Worm (Caenorhabditis elegans) whole organism, late embryonic: ENCODE data around the gene C43F9.5.

Experiments used
- C08G9.2 ChIP-seq: sonication (generic microtip); optimal IDR thresholded peaks from 2 replicates; lab custom pipeline; 2016; ENCODE audit warnings: mild to moderate bottlenecking, missing genetic modification characterization, moderate library complexity, missing compliant biosample characterization
- C38D4.7 ChIP-seq: fragments of 200-800 bp; sonication (Bioruptor generic); optimal IDR thresholded peaks from 2 replicates; lab custom pipeline; 2018; ENCODE audit warnings: mild to moderate bottlenecking, missing genetic modification characterization, moderate library complexity, missing compliant biosample characterization
- F13H6.1 ChIP-seq: sonication (generic microtip); optimal IDR thresholded peaks from 2 replicates; lab custom pipeline; 2016; ENCODE audit warnings: missing genetic modification characterization, missing compliant biosample characterization
- K02D7.2 ChIP-seq: sonication (generic microtip); optimal IDR thresholded peaks from 2 replicates; lab custom pipeline; 2017; ENCODE audit warnings: mild to moderate bottlenecking, missing genetic modification characterization, missing compliant biosample characterization
- T23F11.4 ChIP-seq: fragments of 200-800 bp; sonication (Bioruptor generic); optimal IDR thresholded peaks from 2 replicates; lab custom pipeline; 2018; ENCODE audit warnings: mild to moderate bottlenecking, missing genetic modification characterization, missing compliant biosample characterization
- Y22D7AL.16 ChIP-seq: sonication (generic microtip); optimal IDR thresholded peaks from 2 replicates; lab custom pipeline; 2016; ENCODE audit warnings: missing genetic modification characterization, missing compliant biosample characterization
- ahr-1 ChIP-seq: sonication (generic microtip); optimal IDR thresholded peaks from 2 replicates; lab custom pipeline; 2016; ENCODE audit warnings: missing genetic modification characterization, missing compliant biosample characterization
- ceh-2 ChIP-seq: sonication (generic microtip); optimal IDR thresholded peaks from 2 replicates; lab custom pipeline; 2016; ENCODE audit warnings: missing genotype, missing genetic modification characterization, missing compliant biosample characterization
- ceh-30 ChIP-seq: fragments of 150-350 bp; optimal IDR thresholded peaks from 2 replicates; lab custom pipeline; 2014; ENCODE audit warnings: missing biosample characterization, missing genetic modification characterization
- ceh-34 ChIP-seq: sonication (generic microtip); optimal IDR thresholded peaks from 2 replicates; lab custom pipeline; 2016; ENCODE audit warnings: mild to moderate bottlenecking, missing genetic modification characterization, missing compliant biosample characterization
- ceh-45 ChIP-seq: fragments of 200-800 bp; sonication (Bioruptor generic); IDR thresholded peaks from 2 replicates; pipeline ENCODE4 v1.3.6; 2022; ENCODE audit warnings: missing genetic modification reagents, missing genetic modification characterization, missing compliant biosample characterization
- ceh-6 ChIP-seq: fragments of 200-800 bp; sonication (Bioruptor generic); optimal IDR thresholded peaks from 2 replicates; lab custom pipeline; 2018; ENCODE audit warnings: mild to moderate bottlenecking, missing genetic modification characterization, missing compliant biosample characterization
- che-1 ChIP-seq: sonication (generic microtip); optimal IDR thresholded peaks from 2 replicates; lab custom pipeline; 2016; ENCODE audit warnings: mild to moderate bottlenecking, missing genetic modification characterization, missing compliant biosample characterization
- dmd-4 ChIP-seq: sonication (generic microtip); optimal IDR thresholded peaks from 2 replicates; lab custom pipeline; 2016; ENCODE audit warnings: borderline replicate concordance, missing genetic modification characterization, missing compliant biosample characterization
- dve-1 ChIP-seq: sonication (generic microtip); optimal IDR thresholded peaks from 2 replicates; lab custom pipeline; 2017; ENCODE audit warnings: antibody characterized with exemption, mild to moderate bottlenecking, missing genetic modification characterization, missing compliant biosample characterization
- elt-2 ChIP-seq: sonication (generic microtip); optimal IDR thresholded peaks from 2 replicates; lab custom pipeline; 2016; ENCODE audit warnings: missing genetic modification reagents, missing genetic modification characterization, missing compliant biosample characterization
- ets-4 ChIP-seq: sonication (generic microtip); optimal IDR thresholded peaks from 2 replicates; lab custom pipeline; 2016; ENCODE audit warnings: missing genetic modification characterization, missing compliant biosample characterization
- fax-1 ChIP-seq: sonication (generic microtip); optimal IDR thresholded peaks from 2 replicates; lab custom pipeline; 2016; ENCODE audit warnings: missing genotype, missing genetic modification characterization, missing compliant biosample characterization
- fkh-10 ChIP-seq: fragments of 150-350 bp; optimal IDR thresholded peaks from 2 replicates; lab custom pipeline; 2014; ENCODE audit warnings: missing biosample characterization, missing genetic modification reagents, missing genetic modification characterization
- gmeb-2 ChIP-seq: sonication (generic microtip); optimal IDR thresholded peaks from 2 replicates; lab custom pipeline; 2016; ENCODE audit warnings: missing genetic modification characterization, inconsistent platforms, missing compliant biosample characterization
- hlh-15 ChIP-seq: sonication (generic microtip); optimal IDR thresholded peaks from 2 replicates; lab custom pipeline; 2016; ENCODE audit warnings: missing genetic modification characterization, missing compliant biosample characterization
- hlh-6 ChIP-seq: sonication (generic microtip); optimal IDR thresholded peaks from 2 replicates; lab custom pipeline; 2016; ENCODE audit warnings: missing genotype, missing genetic modification characterization, missing compliant biosample characterization
- lim-6 ChIP-seq: sonication (generic microtip); optimal IDR thresholded peaks from 2 replicates; lab custom pipeline; 2016; ENCODE audit warnings: missing genetic modification characterization, missing compliant biosample characterization
- lin-11 ChIP-seq: fragments of 200-800 bp; sonication (Bioruptor generic); optimal IDR thresholded peaks from 2 replicates; lab custom pipeline; 2018; ENCODE audit warnings: mild to moderate bottlenecking, missing genetic modification characterization, missing compliant biosample characterization
- nfya-1 ChIP-seq: sonication (generic microtip); optimal IDR thresholded peaks from 2 replicates; lab custom pipeline; 2017; ENCODE audit warnings: missing genetic modification characterization, mild to moderate bottlenecking, missing compliant biosample characterization, antibody characterized with exemption, moderate library complexity
- nhr-11 ChIP-seq: fragments of 150-350 bp; optimal IDR thresholded peaks from 2 replicates; lab custom pipeline; 2014; ENCODE audit warnings: missing biosample characterization, missing genetic modification characterization
- odd-2 ChIP-seq: sonication (generic microtip); optimal IDR thresholded peaks from 2 replicates; lab custom pipeline; 2017; ENCODE audit warnings: antibody characterized with exemption, mild to moderate bottlenecking, missing genetic modification characterization, missing compliant biosample characterization
- pag-3 ChIP-seq: sonication (generic microtip); optimal IDR thresholded peaks from 2 replicates; lab custom pipeline; 2016; ENCODE audit warnings: missing compliant biosample characterization, missing genetic modification characterization, borderline replicate concordance
- pat-9 ChIP-seq: fragments of 200-800 bp; sonication (Bioruptor generic); optimal IDR thresholded peaks from 2 replicates; lab custom pipeline; 2018; ENCODE audit warnings: mild to moderate bottlenecking, missing genetic modification characterization, moderate library complexity, missing compliant biosample characterization
- pax-1 ChIP-seq: fragments of 150-350 bp; optimal IDR thresholded peaks from 2 replicates; lab custom pipeline; 2014; ENCODE audit warnings: missing biosample characterization, missing genetic modification characterization
- ref-2 ChIP-seq: sonication (generic microtip); optimal IDR thresholded peaks from 2 replicates; lab custom pipeline; 2016; ENCODE audit warnings: missing genetic modification characterization, missing compliant biosample characterization
- rnt-1 ChIP-seq: sonication (generic microtip); optimal IDR thresholded peaks from 2 replicates; lab custom pipeline; 2016; ENCODE audit warnings: missing genetic modification characterization, missing compliant biosample characterization
- sdc-2 ChIP-seq: sonication (generic microtip); optimal IDR thresholded peaks from 2 replicates; lab custom pipeline; 2016; ENCODE audit warnings: missing genotype, missing genetic modification characterization, missing compliant biosample characterization
- sox-2 ChIP-seq: fragments of 200-800 bp; sonication (Bioruptor generic); IDR thresholded peaks from 2 replicates; pipeline ENCODE4 v1.3.6; 2022; ENCODE audit warnings: missing genetic modification reagents, missing genetic modification characterization, missing compliant biosample characterization
- sox-4 ChIP-seq: sonication (generic microtip); optimal IDR thresholded peaks from 2 replicates; lab custom pipeline; 2017; ENCODE audit warnings: mild to moderate bottlenecking, missing genetic modification characterization, inconsistent platforms, missing compliant biosample characterization
- syd-9 ChIP-seq: sonication (generic microtip); optimal IDR thresholded peaks from 2 replicates; lab custom pipeline; 2016; ENCODE audit warnings: mild to moderate bottlenecking, missing genetic modification characterization, moderate library complexity, missing compliant biosample characterization
- tbx-7 ChIP-seq: sonication (generic microtip); optimal IDR thresholded peaks from 2 replicates; lab custom pipeline; 2016; ENCODE audit warnings: missing genotype, missing genetic modification characterization, missing compliant biosample characterization
- ttx-3 ChIP-seq: sonication (generic microtip); optimal IDR thresholded peaks from 2 replicates; lab custom pipeline; 2016; ENCODE audit warnings: missing genetic modification reagents, missing genetic modification characterization, missing compliant biosample characterization
- unc-42 ChIP-seq: sonication (generic microtip); optimal IDR thresholded peaks from 2 replicates; lab custom pipeline; 2016; ENCODE audit warnings: missing genotype, missing genetic modification characterization, missing compliant biosample characterization
- unc-55 ChIP-seq: sonication (generic microtip); optimal IDR thresholded peaks from 2 replicates; lab custom pipeline; 2017; ENCODE audit warnings: missing biosample characterization, missing genetic modification reagents, missing genetic modification characterization
- ztf-16 ChIP-seq: sonication (generic microtip); optimal IDR thresholded peaks from 2 replicates; lab custom pipeline; 2017; ENCODE audit warnings: missing genetic modification characterization, missing compliant biosample characterization

The C43F9.5 gene

DNA sequence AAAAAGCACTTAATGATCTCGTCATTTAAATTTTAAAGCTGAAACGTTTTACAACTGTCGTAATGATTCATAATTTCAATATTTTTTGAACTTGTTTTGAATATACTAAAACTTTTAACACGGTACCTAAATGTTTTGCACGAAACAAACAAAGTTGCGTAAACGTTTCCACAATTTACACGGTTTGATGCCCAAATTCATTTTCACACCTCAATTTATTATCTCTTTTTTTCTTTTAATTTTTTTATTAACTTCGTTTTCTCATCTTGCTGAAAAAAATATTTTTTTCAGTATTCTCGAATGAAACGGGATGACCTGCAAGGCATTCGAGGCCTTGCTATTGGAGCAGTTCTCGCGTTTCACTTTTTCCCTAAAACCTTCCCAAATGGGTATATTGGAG, 6.3 kb downstream of the C43F9.5 start, which contains the start of gene oac-8:
Gene oac-8 (plus strand): TSS at position 301 of the 400 bp plus-strand sequence.
- no peak for TF ChIP-seq unc-55 (GFP tag; lab: Kevin White, UChicago)
- TF ChIP-seq ceh-6 (GFP tag; lab: Kevin White, UChicago) = no peak
- no peak for TF ChIP-seq ets-4 (tag; lab: Kevin White, UChicago)
- TF ChIP-seq T23F11.4 (GFP tag; lab: Kevin White, UChicago) = no peak
- no peak for TF ChIP-seq elt-2 (tag; lab: Kevin White, UChicago)
- no peak for TF ChIP-seq nfya-1 (tag; lab: Kevin White, UChicago)
- no peak for TF ChIP-seq hlh-15 (tag; lab: Kevin White, UChicago)
- TF ChIP-seq ceh-30 = no peak
- TF ChIP-seq C38D4.7 (GFP tag; lab: Kevin White, UChicago) = no peak
- no peak for TF ChIP-seq lin-11 (tag; lab: Kevin White, UChicago)
- TF ChIP-seq ref-2 (tag; lab: Kevin White, UChicago) = no peak
- TF ChIP-seq K02D7.2 (tag; lab: Kevin White, UChicago) = no peak
- no peak for TF ChIP-seq dmd-4 (tag; lab: Kevin White, UChicago)
- no peak for TF ChIP-seq ahr-1 (tag; lab: Kevin White, UChicago)
- TF ChIP-seq ceh-2 (tag; lab: Kevin White, UChicago) = no peak

DNA sequence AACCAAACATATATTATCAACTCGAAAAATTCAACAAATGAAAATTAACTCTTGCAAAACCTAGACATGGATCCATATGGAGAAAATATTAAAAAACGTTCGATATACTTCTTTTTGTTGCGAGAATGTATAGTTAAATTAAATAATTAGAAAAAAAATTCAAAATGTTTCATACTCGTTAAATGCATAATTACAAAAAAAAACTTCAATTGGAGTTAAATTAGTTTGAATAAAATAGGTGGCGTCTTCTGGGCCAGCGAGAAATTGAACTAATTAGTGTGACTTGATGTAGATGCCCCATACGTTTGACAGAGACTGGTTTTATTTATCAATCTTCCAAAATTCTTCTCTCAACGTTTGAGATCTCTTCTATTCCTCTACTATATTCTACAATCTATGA, 12.2 kb downstream of the C43F9.5 start, which contains the start of gene lgc-43:
Gene lgc-43 (plus strand): TSS at position 301 of the 400 bp plus-strand sequence.
- TF ChIP-seq sdc-2 (tag; lab: Kevin White, UChicago) (no peak), elt-2 (tag; lab: Kevin White, UChicago) (no peak), hlh-6 (tag; lab: Kevin White, UChicago) (no peak), sox-2 (GFP tag; lab: Robert Waterston, UW) (no peak), ceh-34 (tag; lab: Kevin White, UChicago) (no peak), ceh-30 (no peak), nfya-1 (tag; lab: Kevin White, UChicago) (no peak), gmeb-2 (tag; lab: Kevin White, UChicago) (no peak), ceh-2 (tag; lab: Kevin White, UChicago) (no peak)
- TF ChIP-seq, all 69 proteins: peak for 0

DNA sequence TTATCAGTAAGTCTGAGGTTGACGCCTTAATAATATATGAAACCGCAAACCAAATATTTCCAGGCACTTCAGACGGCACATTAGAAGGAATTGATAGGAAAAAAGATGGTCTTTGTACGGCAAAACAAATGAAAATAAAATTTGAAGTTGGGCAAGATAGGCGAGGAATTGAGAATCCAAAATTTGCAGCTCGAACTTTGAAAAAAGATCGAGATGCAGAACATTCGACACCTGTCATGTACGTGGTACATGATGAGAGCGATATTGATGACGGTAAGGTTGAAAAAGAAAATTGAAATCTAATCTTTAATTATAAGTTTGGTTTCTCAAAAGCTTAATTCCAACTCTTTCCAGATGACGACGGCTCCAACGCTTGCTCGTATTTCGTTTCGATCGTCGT, 12.9 kb downstream of the C43F9.5 start:
- no peak for TF ChIP-seq unc-42 (tag; lab: Kevin White, UChicago)
- TF ChIP-seq pat-9 = no peak
- no peak for TF ChIP-seq fax-1 (tag; lab: Kevin White, UChicago)
- TF ChIP-seq ztf-16 (tag; lab: Kevin White, UChicago) = no peak
- TF ChIP-seq hlh-15 (tag; lab: Kevin White, UChicago) = no peak
- no peak for TF ChIP-seq sox-4 (tag; lab: Kevin White, UChicago)
- TF ChIP-seq ceh-2 (tag; lab: Kevin White, UChicago) = no peak
- no peak for TF ChIP-seq syd-9 (tag; lab: Kevin White, UChicago)
- TF ChIP-seq C08G9.2 (tag; lab: Kevin White, UChicago) = no peak
- no peak for TF ChIP-seq ref-2 (tag; lab: Kevin White, UChicago)
- TF ChIP-seq sdc-2 (tag; lab: Kevin White, UChicago) = no peak
- no peak for TF ChIP-seq T23F11.4 (GFP tag; lab: Kevin White, UChicago)
- no peak for TF ChIP-seq dve-1 (tag; lab: Kevin White, UChicago)
- no peak for TF ChIP-seq nhr-11 (tag; lab: Kevin White, UChicago)
- no peak for TF ChIP-seq che-1 (tag; lab: Kevin White, UChicago)
- TF ChIP-seq sox-2 (GFP tag; lab: Robert Waterston, UW) = no peak
- TF ChIP-seq Y22D7AL.16 (tag; lab: Kevin White, UChicago) = no peak

DNA sequence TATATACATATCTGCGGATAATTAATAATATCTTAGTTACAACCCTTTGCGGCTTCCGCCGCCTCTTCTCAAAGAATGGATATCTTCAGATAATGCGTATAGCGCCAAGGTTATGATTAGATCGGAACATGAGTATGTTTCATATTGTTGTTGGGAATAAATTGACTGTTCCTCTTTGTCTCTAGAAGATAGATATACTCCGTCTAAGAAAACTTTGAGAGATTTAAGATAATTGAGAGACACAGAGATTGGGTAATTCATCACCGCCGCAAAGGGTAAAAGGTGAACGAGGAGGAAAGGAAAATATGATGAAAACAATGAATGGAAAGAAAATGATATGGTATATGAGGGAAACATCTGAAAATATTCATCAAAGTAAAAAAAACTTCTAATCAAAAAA, 13.9 kb downstream of the C43F9.5 start:
- TF ChIP-seq unc-55 (GFP tag; lab: Kevin White, UChicago) (peak; percentile 32), ceh-45 (GFP tag; lab: Robert Waterston, UW) (no peak)

DNA sequence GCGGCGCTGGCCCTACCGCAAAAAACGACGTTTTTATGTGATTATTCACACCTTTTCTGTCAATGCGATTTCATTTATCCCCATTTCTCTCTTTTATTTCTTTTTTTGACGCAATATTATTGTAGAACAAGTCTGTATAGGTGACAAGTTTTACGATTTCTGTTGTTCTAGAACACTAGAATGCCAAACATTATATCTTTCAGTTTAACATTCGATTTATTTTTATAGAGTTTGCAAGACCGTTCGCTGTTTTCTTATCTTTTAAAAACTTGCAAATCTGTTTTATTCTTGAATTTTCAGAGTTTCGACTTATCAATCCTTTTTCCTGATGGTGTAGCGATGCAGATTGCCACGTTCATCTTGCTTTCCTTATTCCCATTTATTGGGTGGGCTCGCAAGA, 14.5 kb downstream of the C43F9.5 start, which contains the start of gene efn-2:
Gene efn-2 (plus strand): TSS at position 301 of the 400 bp plus-strand sequence.
- TF ChIP-seq tbx-7 (tag; lab: Kevin White, UChicago) = no peak
- no peak for TF ChIP-seq ttx-3 (tag; lab: Kevin White, UChicago)
- TF ChIP-seq C08G9.2 (tag; lab: Kevin White, UChicago) = no peak
- no peak for TF ChIP-seq pag-3
- TF ChIP-seq rnt-1 = no peak
- no peak for TF ChIP-seq F13H6.1 (tag; lab: Kevin White, UChicago)
- no peak for TF ChIP-seq ref-2 (tag; lab: Kevin White, UChicago)
- no peak for TF ChIP-seq odd-2 (tag; lab: Kevin White, UChicago)
- no peak for TF ChIP-seq fkh-10 (GFP tag; lab: Kevin White, UChicago)
- TF ChIP-seq pat-9 = no peak
- no peak for TF ChIP-seq nhr-11 (tag; lab: Kevin White, UChicago)
- no peak for TF ChIP-seq hlh-6 (tag; lab: Kevin White, UChicago)
- TF ChIP-seq ceh-30 = no peak
- TF ChIP-seq lim-6 (tag; lab: Kevin White, UChicago) = no peak
- no peak for TF ChIP-seq pax-1 (tag; lab: Kevin White, UChicago)
